Fruit fly (Drosophila melanogaster): ENCODE results near the gene CG11837.

The CG11837 gene

dm6 chr3R:29055710-29056109, 6.4 kb downstream of the CG11837 start, which contains the start of gene Sirt7:
Sirt7 (plus strand) TSS chr3R:29055927.
- peak; percentile 71 for TF ChIP-seq stwl (tag; optimal IDR thresholded peaks at IDR 0.05)
- TF ChIP-seq CG17912 (GFP tag; optimal IDR thresholded peaks at IDR 0.05) = no peak
- no peak for TF ChIP-seq HmgD (GFP tag; optimal IDR thresholded peaks at IDR 0.05)
- TF ChIP-seq CG11398 (GFP tag; optimal IDR thresholded peaks at IDR 0.05) = no peak
- peak; percentile 29; the same call in 1 of the 2 replicates for TF ChIP-seq CG9932 (GFP tag; IDR thresholded peaks at IDR 0.05)
- TF ChIP-seq mld (GFP tag; IDR thresholded peaks at IDR 0.05; ENCODE audit: partially characterized antibody) = peak; percentile 93
- TF ChIP-seq Hey (tag; optimal IDR thresholded peaks at IDR 0.05) = no peak
- no peak for TF ChIP-seq B-H2 (GFP tag; optimal IDR thresholded peaks at IDR 0.05)
- peak; percentile 93 for TF ChIP-seq tna (GFP tag; IDR thresholded peaks at IDR 0.05; ENCODE audit: partially characterized antibody)
- no peak for TF ChIP-seq zf30C (GFP tag; optimal IDR thresholded peaks at IDR 0.05)
- peak; percentile 29 for TF ChIP-seq nmo (GFP tag; optimal IDR thresholded peaks at IDR 0.05)
- TF ChIP-seq CG17829 (tag; optimal IDR thresholded peaks at IDR 0.05) = peak; percentile 33
- peak; percentile 63; the same call in 2 of the 3 replicates for TF ChIP-seq CG7357 (GFP tag; IDR thresholded peaks at IDR 0.05)
- TF ChIP-seq sna (GFP tag; IDR thresholded peaks at IDR 0.05; ENCODE audit: partially characterized antibody) = peak; percentile 94
- no peak for TF ChIP-seq sens (GFP tag)
- no peak for TF ChIP-seq CG12236 (GFP tag; optimal IDR thresholded peaks at IDR 0.05)
- TF ChIP-seq sob (GFP tag; IDR thresholded peaks at IDR 0.05) = no peak
- TF ChIP-seq sug (tag; optimal IDR thresholded peaks at IDR 0.05) = peak; percentile 18
- peak; percentile 86 for TF ChIP-seq hb (GFP tag; IDR thresholded peaks at IDR 0.05; ENCODE audit: partially characterized antibody)
- no peak for TF ChIP-seq CG7786 (GFP tag; optimal IDR thresholded peaks at IDR 0.05)
- peak; percentile 95 for TF ChIP-seq Scr (GFP tag; IDR thresholded peaks at IDR 0.05; ENCODE audit: partially characterized antibody)
- TF ChIP-seq Aef1 (GFP tag; IDR thresholded peaks at IDR 0.05) = no peak
- no peak for TF ChIP-seq CG16863 (GFP tag; optimal IDR thresholded peaks at IDR 0.05)
- TF ChIP-seq CG10431 (GFP tag; optimal IDR thresholded peaks at IDR 0.05) = no peak
- TF ChIP-seq knrl (GFP tag; IDR thresholded peaks at IDR 0.05; ENCODE audit: partially characterized antibody) = peak; percentile 94
- TF ChIP-seq CG1602 (GFP tag; optimal IDR thresholded peaks at IDR 0.05) = no peak
- peak; percentile 11 for TF ChIP-seq CG4617 (GFP tag; optimal IDR thresholded peaks at IDR 0.05; ENCODE audit: borderline replicate concordance)
- TF ChIP-seq onecut (GFP tag; IDR thresholded peaks at IDR 0.05) = no peak
- no peak for TF ChIP-seq slbo (GFP tag; IDR thresholded peaks at IDR 0.05)
- TF ChIP-seq CG33557 (GFP tag; optimal IDR thresholded peaks at IDR 0.05) = no peak
- TF ChIP-seq ato (GFP tag; IDR thresholded peaks at IDR 0.05; ENCODE audit: partially characterized antibody) = peak; percentile 91
- TF ChIP-seq CG4854 (GFP tag; optimal IDR thresholded peaks at IDR 0.05) = no peak
- TF ChIP-seq stc (GFP tag; IDR thresholded peaks at IDR 0.05) = no peak
- TF ChIP-seq Lim3 (GFP tag; IDR thresholded peaks at IDR 0.05) = no peak
- TF ChIP-seq Doc3 (GFP tag; IDR thresholded peaks at IDR 0.05; ENCODE audit: partially characterized antibody) = peak; percentile 95
- TF ChIP-seq Myb (GFP tag; optimal IDR thresholded peaks at IDR 0.05) = peak; percentile 30
- no peak for TF ChIP-seq Fer2 (tag; optimal IDR thresholded peaks at IDR 0.05)
- no peak for TF ChIP-seq schlank (tag; optimal IDR thresholded peaks at IDR 0.05)
- TF ChIP-seq CG12659 (GFP tag; optimal IDR thresholded peaks at IDR 0.05) = peak; percentile 30
- TF ChIP-seq bsh (GFP tag; optimal IDR thresholded peaks at IDR 0.05) = peak in 1 of 2 experiments; percentile 79
- TF ChIP-seq Mrtf (GFP tag; IDR thresholded peaks at IDR 0.05) = no peak
- TF ChIP-seq CG4730 (GFP tag; IDR thresholded peaks at IDR 0.05) = no peak
- no peak for TF ChIP-seq sqz (GFP tag; optimal IDR thresholded peaks at IDR 0.05)
- TF ChIP-seq CG14860 (GFP tag; IDR thresholded peaks at IDR 0.05; ENCODE audit: partially characterized antibody) = peak; percentile 94
- no peak for TF ChIP-seq odd (GFP tag; optimal IDR thresholded peaks at IDR 0.05)
- peak; percentile 89; the same call in 2 of the 3 replicates for TF ChIP-seq CG7963 (GFP tag; IDR thresholded peaks at IDR 0.05; ENCODE audit: partially characterized antibody)
- TF ChIP-seq CG13894 (tag; optimal IDR thresholded peaks at IDR 0.05) = no peak
- TF ChIP-seq CG17802 (tag; optimal IDR thresholded peaks at IDR 0.05) = no peak
- peak; percentile 84 for TF ChIP-seq ssp (GFP tag; IDR thresholded peaks at IDR 0.05)
- no peak for TF ChIP-seq Meics (GFP tag; optimal IDR thresholded peaks at IDR 0.05)

All from whole organism, embryonic.